Fruit fly (Drosophila melanogaster): ENCODE measurements around the gene CG9536.

CG9536 gene

DNA sequence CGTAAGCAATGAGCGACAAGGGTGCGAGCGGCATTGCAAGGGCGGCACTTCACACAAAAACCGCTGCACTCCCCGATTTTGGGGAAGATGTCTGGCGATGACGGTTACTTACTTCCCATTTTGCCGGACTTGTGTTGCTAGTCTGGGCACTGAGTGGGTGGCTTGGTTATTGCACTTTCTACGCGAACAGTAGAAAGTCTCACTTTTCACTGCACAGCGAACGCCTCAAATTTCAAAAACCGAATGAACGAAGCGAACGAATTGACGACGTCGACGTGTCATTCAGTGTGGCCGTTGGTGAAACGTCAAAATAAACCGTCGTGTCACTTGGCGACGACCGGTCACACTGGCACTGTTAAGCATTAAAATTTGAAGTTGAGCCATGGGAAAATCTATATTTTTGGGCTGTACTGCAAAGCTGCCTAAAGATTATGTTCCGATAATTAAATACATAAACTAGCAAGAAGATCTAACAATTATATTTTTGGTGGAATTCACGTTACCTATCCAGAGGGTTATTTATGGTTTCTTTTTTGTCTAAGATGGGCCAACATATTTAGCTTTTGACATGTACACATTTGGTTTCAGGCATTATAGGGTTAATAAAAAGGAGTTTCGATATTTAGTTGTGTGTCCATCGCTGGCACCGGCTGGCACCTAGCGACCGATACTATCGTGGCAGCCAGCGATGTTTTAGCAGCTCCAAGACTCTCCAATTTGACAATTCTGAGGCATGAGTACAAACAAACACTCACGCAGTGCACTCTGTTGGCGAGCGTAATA, 3.6 kb upstream of the CG9536 start, which contains the start of the genes Sec61alpha and Daxx (continued):
- peak; percentile 98 for TF ChIP-seq Med (GFP tag)
- TF ChIP-seq ab (GFP tag; optimal IDR thresholded peaks at IDR 0.05) = peak; percentile 79
- peak; percentile 20 for TF ChIP-seq CTCF (GFP tag; optimal IDR thresholded peaks at IDR 0.05)
- peak; percentile 99 for TF ChIP-seq chinmo (GFP tag; IDR thresholded peaks at IDR 0.05; ENCODE audit: partially characterized antibody)
- TF ChIP-seq zen (tag; optimal IDR thresholded peaks at IDR 0.05) = peak; percentile 73
- no peak for TF ChIP-seq pita (GFP tag; optimal IDR thresholded peaks at IDR 0.05)
- TF ChIP-seq ken (GFP tag; IDR thresholded peaks at IDR 0.05) = peak; percentile 83
- peak; percentile 87 for TF ChIP-seq CG12942 (GFP tag; optimal IDR thresholded peaks at IDR 0.05)
- TF ChIP-seq CG14860 (GFP tag; IDR thresholded peaks at IDR 0.05; ENCODE audit: partially characterized antibody) = peak; percentile 99
- peak; percentile 77 for TF ChIP-seq fd96Cb (tag; optimal IDR thresholded peaks at IDR 0.05)
- peak; percentile 99 for TF ChIP-seq Scr (GFP tag; IDR thresholded peaks at IDR 0.05; ENCODE audit: partially characterized antibody)
- peak; percentile 82 for TF ChIP-seq grau (tag; optimal IDR thresholded peaks at IDR 0.05)
- peak; percentile 82 for TF ChIP-seq CG10366 (GFP tag; IDR thresholded peaks at IDR 0.05)
- peak; percentile 76 for TF ChIP-seq dati (GFP tag; IDR thresholded peaks at IDR 0.05)
- TF ChIP-seq ac (GFP tag; optimal IDR thresholded peaks at IDR 0.05) = peak; percentile 5
- peak; percentile 63 for TF ChIP-seq CG34376 (GFP tag; optimal IDR thresholded peaks at IDR 0.05)
- TF ChIP-seq CG8089 (GFP tag; optimal IDR thresholded peaks at IDR 0.05) = peak; percentile 79
- TF ChIP-seq CG10654 (GFP tag; optimal IDR thresholded peaks at IDR 0.05) = peak; percentile 82
- TF ChIP-seq CG3838 (GFP tag; optimal IDR thresholded peaks at IDR 0.05) = peak; percentile 67
- TF ChIP-seq CG14667 (GFP tag; IDR thresholded peaks at IDR 0.05) = peak; percentile 80
- TF ChIP-seq disco-r (GFP tag; optimal IDR thresholded peaks at IDR 0.05) = peak; percentile 78
- peak; percentile 10 for TF ChIP-seq CG8359 (GFP tag; optimal IDR thresholded peaks at IDR 0.05; ENCODE audit: borderline replicate concordance)
- peak; percentile 83 for TF ChIP-seq CG14441 (GFP tag; IDR thresholded peaks at IDR 0.05)
- peak; percentile 61; the same call in 1 of the 2 replicates for TF ChIP-seq toy (GFP tag; IDR thresholded peaks at IDR 0.05)
- TF ChIP-seq CG2712 (tag; optimal IDR thresholded peaks at IDR 0.05) = peak; percentile 85
- peak; percentile 67 for TF ChIP-seq Fer1 (GFP tag; optimal IDR thresholded peaks at IDR 0.05)
- peak; percentile 49 for TF ChIP-seq Dp (GFP tag; optimal IDR thresholded peaks at IDR 0.05)
- peak; percentile 64 for TF ChIP-seq CG32767 (GFP tag; IDR thresholded peaks at IDR 0.05)
- no peak for TF ChIP-seq D (optimal IDR thresholded peaks at IDR 0.05)
- peak; percentile 71 for TF ChIP-seq D (GFP tag; optimal IDR thresholded peaks at IDR 0.05)
- peak; percentile 98 for TF ChIP-seq CG2129 (GFP tag; IDR thresholded peaks at IDR 0.05; ENCODE audit: partially characterized antibody)
- TF ChIP-seq CG17361 (GFP tag; IDR thresholded peaks at IDR 0.05) = peak; percentile 83
- peak; percentile 69; the same call in 2 of the 3 replicates for TF ChIP-seq jigr1 (GFP tag; IDR thresholded peaks at IDR 0.05)
- TF ChIP-seq br (optimal IDR thresholded peaks at IDR 0.05) = no peak
- peak; percentile 1 for TF ChIP-seq org-1 (GFP tag; optimal IDR thresholded peaks at IDR 0.05)
- peak; percentile 50 for TF ChIP-seq CG33557 (GFP tag; optimal IDR thresholded peaks at IDR 0.05)
- peak; percentile 68 for TF ChIP-seq CG4730 (GFP tag; IDR thresholded peaks at IDR 0.05)
- peak; percentile 37 for TF ChIP-seq Nf-YB (GFP tag; optimal IDR thresholded peaks at IDR 0.05)
- peak; percentile 82 for TF ChIP-seq Xrp1 (GFP tag; IDR thresholded peaks at IDR 0.05)
- TF ChIP-seq oc (tag; optimal IDR thresholded peaks at IDR 0.05) = peak; percentile 71
- peak; percentile 80 for TF ChIP-seq bab2 (GFP tag; optimal IDR thresholded peaks at IDR 0.05)
- peak; percentile 88 for TF ChIP-seq Dad (GFP tag; optimal IDR thresholded peaks at IDR 0.05)
- TF ChIP-seq ara (GFP tag; IDR thresholded peaks at IDR 0.05) = peak; percentile 84
- TF ChIP-seq lbe (GFP tag; optimal IDR thresholded peaks at IDR 0.05) = peak; percentile 76
- peak; percentile 72 for TF ChIP-seq CG15696 (tag; optimal IDR thresholded peaks at IDR 0.05)
- peak; percentile 82 for TF ChIP-seq Aef1 (GFP tag; IDR thresholded peaks at IDR 0.05)
- TF ChIP-seq prd (optimal IDR thresholded peaks at IDR 0.05) = no peak
- TF ChIP-seq prd (GFP tag; IDR thresholded peaks at IDR 0.05) = peak; percentile 89
- TF ChIP-seq Poxn (GFP tag; IDR thresholded peaks at IDR 0.05) = peak; percentile 75; the same call in 1 of the 2 replicates
- TF ChIP-seq CG16863 (GFP tag; optimal IDR thresholded peaks at IDR 0.05) = peak; percentile 89
- peak; percentile 84 for TF ChIP-seq CG15269 (tag; optimal IDR thresholded peaks at IDR 0.05)
